Worm (Caenorhabditis elegans): ENCODE measurements around the gene cyp-14A2.

Gene cyp-14A2

ce11 chrX:13284618-13285017 lies 15.1 kb upstream of the cyp-14A2 start (continued):
- TF ChIP-seq attf-6 (GFP tag; IDR thresholded peaks at IDR 0.05): peak; percentile 65
- no peak for TF ChIP-seq nhr-80 (tag; optimal IDR thresholded peaks at IDR 0.05)
- no peak for TF ChIP-seq F49E8.2 (tag; optimal IDR thresholded peaks at IDR 0.05; ENCODE audit: insufficient read depth)
- TF ChIP-seq mel-28 (tag; optimal IDR thresholded peaks at IDR 0.05; ENCODE audit: borderline replicate concordance): no peak
- TF ChIP-seq let-526 (GFP tag; IDR thresholded peaks at IDR 0.05): no peak
- TF ChIP-seq repo-1 (tag; optimal IDR thresholded peaks at IDR 0.05): no peak
- no peak for TF ChIP-seq nhr-27 (tag; optimal IDR thresholded peaks at IDR 0.05)
- no peak for TF ChIP-seq egl-18 (GFP tag; IDR thresholded peaks at IDR 0.05)

- no peak for TF ChIP-seq F22D6.2 (tag; optimal IDR thresholded peaks at IDR 0.05)
- TF ChIP-seq sptf-2 (GFP tag; optimal IDR thresholded peaks at IDR 0.05): no peak
- TF ChIP-seq madf-10 (tag; optimal IDR thresholded peaks at IDR 0.05): no peak
- no peak for TF ChIP-seq attf-5 (GFP tag; optimal IDR thresholded peaks at IDR 0.05)
- no peak for TF ChIP-seq snpc-1.3 (tag; optimal IDR thresholded peaks at IDR 0.05; ENCODE audit: insufficient read depth)
- TF ChIP-seq tbx-9 (tag; optimal IDR thresholded peaks at IDR 0.05; ENCODE audit: borderline replicate concordance): no peak
- no peak for TF ChIP-seq unc-62 (GFP tag; optimal IDR thresholded peaks at IDR 0.05)
- TF ChIP-seq chd-7 (tag; optimal IDR thresholded peaks at IDR 0.05): no peak
- TF ChIP-seq rec-8 (tag; optimal IDR thresholded peaks at IDR 0.05): no peak
- TF ChIP-seq nfya-1 (tag; optimal IDR thresholded peaks at IDR 0.05; ENCODE audit: borderline replicate concordance, insufficient read depth): no peak
- TF ChIP-seq K11D2.4 (GFP tag; IDR thresholded peaks at IDR 0.05): no peak
- no peak for TF ChIP-seq let-607 (tag; optimal IDR thresholded peaks at IDR 0.05)
These were observed 14.6 kb upstream of the cyp-14A2 start, which contains the start of gene cyp-14A4 for ce11 chrX:13284091-13284490. cyp-14A4 (minus strand) TSS chrX:13284197.

ce11 chrX:13283462-13283861 lies 14.0 kb upstream of the cyp-14A2 start:
- TF ChIP-seq attf-3 (GFP tag; conservative IDR thresholded peaks at IDR 0.05) (no peak), F37B4.10 (GFP tag; IDR thresholded peaks at IDR 0.05) (no peak), hsf-1 (GFP tag; IDR thresholded peaks at IDR 0.05) (no peak), ets-4 (GFP tag; optimal IDR thresholded peaks at IDR 0.05) (no peak), pha-4 (tag; optimal IDR thresholded peaks at IDR 0.05) (no peak), lin-26 (GFP tag; IDR thresholded peaks at IDR 0.05) (peak; percentile 95), Y67H2A.10 (GFP tag; conservative IDR thresholded peaks at IDR 0.05) (no peak), efl-1 (GFP tag; optimal IDR thresholded peaks at IDR 0.05) (no peak), mxl-1 (tag; optimal IDR thresholded peaks at IDR 0.05) (peak; percentile 81), nfya-2 (GFP tag; IDR thresholded peaks at IDR 0.05) (no peak), F33H1.4 (GFP tag; IDR thresholded peaks at IDR 0.05) (no peak), let-607 (tag; optimal IDR thresholded peaks at IDR 0.05) (peak; percentile 9 to 39), Y56A3A.18 (GFP tag; IDR thresholded peaks at IDR 0.05) (peak; percentile 57; the same call in 1 of the 2 replicates), Y53F4B.3 (GFP tag; IDR thresholded peaks at IDR 0.05) (peak; percentile 49; the same call in 1 of the 2 replicates), ZK185.1 (tag; optimal IDR thresholded peaks at IDR 0.05; ENCODE audit: poor library complexity, severe bottlenecking) (peak; percentile 48), hlh-12 (tag; optimal IDR thresholded peaks at IDR 0.05) (no peak), ztf-28 (GFP tag; IDR thresholded peaks at IDR 0.05) (no peak), ztf-3 (GFP tag; optimal IDR thresholded peaks at IDR 0.05) (no peak), ztf-6 (GFP tag; IDR thresholded peaks at IDR 0.05) (no peak), F49E8.2 (tag; optimal IDR thresholded peaks at IDR 0.05; ENCODE audit: insufficient read depth) (no peak), fkh-3 (tag; optimal IDR thresholded peaks at IDR 0.05) (no peak), nhr-90 (tag; optimal IDR thresholded peaks at IDR 0.05) (peak; percentile 57), cebp-2 (GFP tag; IDR thresholded peaks at IDR 0.05) (no peak), rcor-1 (GFP tag; IDR thresholded peaks at IDR 0.05) (peak; percentile 22; the same call in 1 of the 2 replicates), F22D6.2 (tag; optimal IDR thresholded peaks at IDR 0.05) (no peak), tbx-9 (tag; optimal IDR thresholded peaks at IDR 0.05; ENCODE audit: borderline replicate concordance) (no peak), B0261.1 (tag; optimal IDR thresholded peaks at IDR 0.05) (peak; percentile 83), F39B2.1 (GFP tag; IDR thresholded peaks at IDR 0.05) (no peak), F23B12.7 (tag; optimal IDR thresholded peaks at IDR 0.05; ENCODE audit: insufficient read depth) (peak; percentile 43)
